Fruit fly (Drosophila melanogaster): ENCODE data around the gene CG33985.
A peak's percentile ranks its signal among the peaks of the same experiment; 100 is the strongest.

Gene CG33985

DNA sequence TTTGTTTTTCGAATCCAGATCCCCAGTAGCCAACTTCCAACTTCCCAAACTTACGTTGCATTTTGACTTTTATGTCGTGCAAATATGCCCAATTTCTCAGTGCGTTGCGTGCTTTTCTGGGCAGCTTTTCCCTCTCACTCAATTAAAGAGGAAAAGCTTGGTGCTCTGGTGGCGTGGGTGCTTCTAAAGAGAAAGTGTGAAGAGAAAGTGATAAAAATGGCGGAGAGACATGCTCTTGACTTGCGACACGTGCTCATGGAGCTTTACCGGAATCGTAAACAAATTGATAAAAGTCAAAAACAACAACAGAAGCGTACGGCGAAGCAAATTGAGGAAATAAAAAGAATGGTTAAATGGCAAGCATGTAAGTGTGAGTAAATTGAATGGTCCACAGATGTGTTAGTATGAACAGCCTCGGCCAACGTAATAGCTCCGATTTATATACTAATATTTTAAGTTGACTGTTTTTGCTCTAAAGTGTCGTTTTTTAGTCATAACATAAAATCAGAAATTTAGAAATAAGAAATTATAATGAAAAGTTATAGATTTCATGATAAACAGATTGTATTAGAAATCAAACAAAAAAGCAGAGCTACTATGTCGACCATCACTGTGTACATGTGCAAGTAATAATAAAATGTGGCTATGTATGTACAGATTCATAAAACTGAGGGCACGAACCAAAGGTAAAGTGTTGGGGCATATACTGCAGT is 32.6 kb downstream of the CG33985 start (continued):
- TF ChIP-seq Hr51 (GFP tag; optimal IDR thresholded peaks at IDR 0.05) (peak in 1 of 2 experiments; percentile 27), CG11247 (GFP tag; IDR thresholded peaks at IDR 0.05) (no peak), Fer3 (tag; optimal IDR thresholded peaks at IDR 0.05) (no peak), CG10543 (GFP tag; optimal IDR thresholded peaks at IDR 0.05) (no peak), schlank (tag; optimal IDR thresholded peaks at IDR 0.05) (no peak), tx (GFP tag; optimal IDR thresholded peaks at IDR 0.05) (no peak), Side (GFP tag; optimal IDR thresholded peaks at IDR 0.05) (no peak), CG4282 (GFP tag; optimal IDR thresholded peaks at IDR 0.05) (no peak), danr (GFP tag; IDR thresholded peaks at IDR 0.05) (no peak), CG12236 (GFP tag; optimal IDR thresholded peaks at IDR 0.05) (no peak), gce (GFP tag; IDR thresholded peaks at IDR 0.05) (no peak), CG33557 (GFP tag; optimal IDR thresholded peaks at IDR 0.05) (no peak), CG10366 (GFP tag; IDR thresholded peaks at IDR 0.05) (no peak; the same call in 1 of the 2 replicates), Chrac-16 (GFP tag; optimal IDR thresholded peaks at IDR 0.05) (no peak), H2.0 (GFP tag; IDR thresholded peaks at IDR 0.05) (no peak), Aef1 (GFP tag; IDR thresholded peaks at IDR 0.05) (peak; percentile 23; the same call in 2 of the 3 replicates), ab (GFP tag; optimal IDR thresholded peaks at IDR 0.05) (no peak), CG2889 (GFP tag; IDR thresholded peaks at IDR 0.05) (no peak), sens (GFP tag) (no peak), bigmax (GFP tag; optimal IDR thresholded peaks at IDR 0.05) (no peak), CG1792 (GFP tag; optimal IDR thresholded peaks at IDR 0.05) (no peak), PHDP (tag; optimal IDR thresholded peaks at IDR 0.05) (no peak), Hr39 (optimal IDR thresholded peaks at IDR 0.05) (no peak), her (GFP tag; optimal IDR thresholded peaks at IDR 0.05) (no peak), zen2 (GFP tag; IDR thresholded peaks at IDR 0.05; ENCODE audit: partially characterized antibody) (no peak), CG8290 (GFP tag; optimal IDR thresholded peaks at IDR 0.05) (no peak), CG8290 (tag; optimal IDR thresholded peaks at IDR 0.05) (no peak), Dip2 (GFP tag; IDR thresholded peaks at IDR 0.05) (no peak), sim (GFP tag; IDR thresholded peaks at IDR 0.05) (no peak), inv (GFP tag; IDR thresholded peaks at IDR 0.05; ENCODE audit: partially characterized antibody) (no peak), CG11723 (GFP tag; optimal IDR thresholded peaks at IDR 0.05) (no peak), CG9215 (GFP tag; IDR thresholded peaks at IDR 0.05) (no peak), lov (optimal IDR thresholded peaks at IDR 0.05) (no peak), lov (GFP tag; IDR thresholded peaks at IDR 0.05) (no peak), Oaz (GFP tag; IDR thresholded peaks at IDR 0.05) (no peak), sna (GFP tag; IDR thresholded peaks at IDR 0.05; ENCODE audit: partially characterized antibody) (no peak), zfh1 (GFP tag; IDR thresholded peaks at IDR 0.05) (no peak), CG16815 (GFP tag; optimal IDR thresholded peaks at IDR 0.05) (no peak), lbe (GFP tag; optimal IDR thresholded peaks at IDR 0.05) (no peak), slp2 (GFP tag; optimal IDR thresholded peaks at IDR 0.05) (no peak), Nf-YC (tag; optimal IDR thresholded peaks at IDR 0.05) (no peak), CG7357 (GFP tag; IDR thresholded peaks at IDR 0.05) (no peak), Med (GFP tag) (no peak), sima (GFP tag; optimal IDR thresholded peaks at IDR 0.05) (no peak), nom (GFP tag; optimal IDR thresholded peaks at IDR 0.05) (no peak), CG17912 (GFP tag; optimal IDR thresholded peaks at IDR 0.05) (no peak), tgo (GFP tag; IDR thresholded peaks at IDR 0.05) (no peak), tin (GFP tag; optimal IDR thresholded peaks at IDR 0.05) (no peak), CG8359 (GFP tag; optimal IDR thresholded peaks at IDR 0.05; ENCODE audit: borderline replicate concordance) (peak; percentile 13), Eip74EF (GFP tag; optimal IDR thresholded peaks at IDR 0.05) (no peak), en (GFP tag; optimal IDR thresholded peaks at IDR 0.05) (no peak), Atf3 (GFP tag; optimal IDR thresholded peaks at IDR 0.05) (no peak)

Data from whole organism, embryonic.